Worm (Caenorhabditis elegans) whole organism, early embryonic: Measurements from ENCODE around the gene pri-1.

Experiments
- ama-1 ChIP-seq: fragments of 150-350 bp; optimal IDR thresholded peaks from 2 replicates; lab custom pipeline; 2014
- ceh-36 ChIP-seq: sonication (generic microtip); optimal IDR thresholded peaks from 2 replicates; lab custom pipeline; 2016; ENCODE audit warnings: missing genetic modification characterization, inconsistent platforms, missing compliant biosample characterization
- flt-1 ChIP-seq: fragments of 200-800 bp; sonication (Bioruptor generic); IDR thresholded peaks from 2 replicates; pipeline ENCODE4 v1.3.6; 2022; ENCODE audit warnings: missing genetic modification characterization, missing compliant biosample characterization

ce11 chrIII:9580039-9580891, 33.8 kb downstream of the pri-1 start, which contains the start of gene ced-7:
- TF ChIP-seq ama-1 (no peak), flt-1 (GFP tag; lab: Robert Waterston, UW) (no peak), ceh-36 (tag; lab: Kevin White, UChicago) (no peak)
